Worm (Caenorhabditis elegans) whole organism, late embryonic: ENCODE measurements around the gene F54C9.11.

Experiments used
- F13H6.1 ChIP-seq: sonication (generic microtip); optimal IDR thresholded peaks from 2 replicates; lab custom pipeline; 2016; ENCODE audit warnings: missing genetic modification characterization, missing compliant biosample characterization
- pqm-1 ChIP-seq: sonication (generic microtip); optimal IDR thresholded peaks from 2 replicates; lab custom pipeline; 2016; ENCODE audit warnings: missing genetic modification characterization, missing compliant biosample characterization
- sox-4 ChIP-seq: sonication (generic microtip); optimal IDR thresholded peaks from 2 replicates; lab custom pipeline; 2017; ENCODE audit warnings: mild to moderate bottlenecking, missing genetic modification characterization, inconsistent platforms, missing compliant biosample characterization

- TF ChIP-seq sox-4 (tag; lab: Kevin White, UChicago) (no peak), pqm-1 (tag; lab: Kevin White, UChicago) (no peak), F13H6.1 (tag; lab: Kevin White, UChicago) (no peak)
Measured at ce11 chrII:8551100-8551499, 33.8 kb downstream of the F54C9.11 start.
